Worm (Caenorhabditis elegans): ENCODE measurements around the gene str-69.

The str-69 gene

DNA sequence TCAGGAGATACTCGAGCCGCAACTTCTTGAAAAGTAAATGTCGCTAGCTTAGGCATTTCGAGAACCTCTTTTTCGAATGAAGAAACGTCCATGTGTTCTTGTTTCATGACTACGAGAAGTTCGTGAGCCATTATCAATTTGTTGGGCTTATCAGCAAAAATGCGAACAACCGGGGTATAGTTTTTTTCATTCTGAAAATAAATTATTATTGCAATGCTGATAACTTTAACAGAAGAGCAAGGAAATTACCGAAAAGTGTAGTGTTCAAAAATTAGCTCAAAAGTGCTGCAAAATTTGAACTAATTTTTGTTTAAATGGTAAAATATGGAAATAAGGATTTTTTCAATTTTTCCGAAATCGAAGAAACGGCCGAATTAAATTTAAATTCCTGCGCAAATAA lies 6.5 kb upstream of the str-69 start:
- TF ChIP-seq odd-2 (tag; optimal IDR thresholded peaks at IDR 0.05) (no peak), unc-86 (tag; optimal IDR thresholded peaks at IDR 0.05) (no peak), pag-3 (tag; optimal IDR thresholded peaks at IDR 0.05; ENCODE audit: borderline replicate concordance) (no peak), K02D7.2 (tag; optimal IDR thresholded peaks at IDR 0.05) (no peak), K09A11.1 (tag; optimal IDR thresholded peaks at IDR 0.05; ENCODE audit: insufficient read depth) (no peak), ceh-24 (tag; optimal IDR thresholded peaks at IDR 0.05) (no peak), ceh-9 (tag; optimal IDR thresholded peaks at IDR 0.05) (no peak), unc-55 (GFP tag; optimal IDR thresholded peaks at IDR 0.05) (no peak), unc-42 (tag; optimal IDR thresholded peaks at IDR 0.05) (no peak), pax-1 (tag; optimal IDR thresholded peaks at IDR 0.05) (no peak), hlh-6 (tag; optimal IDR thresholded peaks at IDR 0.05) (no peak), sox-2 (GFP tag; IDR thresholded peaks at IDR 0.05) (no peak), hlh-8 (tag; optimal IDR thresholded peaks at IDR 0.05) (no peak), ztf-16 (tag; optimal IDR thresholded peaks at IDR 0.05) (no peak), pqm-1 (tag; optimal IDR thresholded peaks at IDR 0.05) (no peak), rnt-1 (tag; optimal IDR thresholded peaks at IDR 0.05) (no peak), ceh-6 (GFP tag; optimal IDR thresholded peaks at IDR 0.05) (no peak), hlh-30 (tag; optimal IDR thresholded peaks at IDR 0.05; ENCODE audit: insufficient read depth) (no peak)

DNA sequence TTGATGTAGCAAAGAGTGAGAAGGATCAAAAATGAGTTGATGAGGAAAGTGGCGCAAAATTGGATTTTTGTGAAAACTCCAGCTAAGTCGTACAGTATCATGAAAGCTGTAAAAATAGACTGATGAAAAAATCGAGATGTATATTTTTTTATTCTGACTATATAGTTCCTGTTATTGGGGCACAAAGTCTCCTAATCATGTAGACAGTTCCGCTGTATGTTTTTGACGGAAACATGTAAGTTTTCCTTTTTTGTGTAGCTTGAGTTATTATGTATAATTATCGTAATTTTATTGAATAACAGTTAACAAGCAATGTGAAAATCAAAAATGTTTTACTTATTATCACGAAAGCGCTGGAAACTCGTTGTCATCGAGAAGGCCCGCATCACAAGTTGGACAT lies 1.7 kb upstream of the str-69 start, which contains the start of gene str-68:
Gene str-68 (minus strand): TSS at position 101 of the 400 bp plus-strand sequence.
- no peak for TF ChIP-seq syd-9 (tag; optimal IDR thresholded peaks at IDR 0.05)
- TF ChIP-seq gmeb-2 (tag; optimal IDR thresholded peaks at IDR 0.05): no peak
- TF ChIP-seq hlh-30 (tag; optimal IDR thresholded peaks at IDR 0.05; ENCODE audit: insufficient read depth): no peak
- TF ChIP-seq pha-4 (tag; optimal IDR thresholded peaks at IDR 0.05): no peak
- no peak for TF ChIP-seq elt-4 (tag; optimal IDR thresholded peaks at IDR 0.05)
- TF ChIP-seq ceh-31 (tag; optimal IDR thresholded peaks at IDR 0.05): no peak
- TF ChIP-seq sox-2 (GFP tag; IDR thresholded peaks at IDR 0.05): no peak
- no peak for TF ChIP-seq ceh-2 (tag; optimal IDR thresholded peaks at IDR 0.05)
- TF ChIP-seq fkh-6 (tag; optimal IDR thresholded peaks at IDR 0.05): no peak
- TF ChIP-seq ceh-24 (tag; optimal IDR thresholded peaks at IDR 0.05): no peak
- no peak for TF ChIP-seq zip-5 (tag; optimal IDR thresholded peaks at IDR 0.05)
- TF ChIP-seq ref-2 (tag; optimal IDR thresholded peaks at IDR 0.05): no peak
- no peak for TF ChIP-seq ceh-48 (tag; optimal IDR thresholded peaks at IDR 0.05)
- TF ChIP-seq eyg-1 (tag; optimal IDR thresholded peaks at IDR 0.05): no peak
- no peak for TF ChIP-seq pax-1 (tag; optimal IDR thresholded peaks at IDR 0.05)
- TF ChIP-seq lim-6 (tag; optimal IDR thresholded peaks at IDR 0.05): no peak
- TF ChIP-seq ceh-22 (tag; optimal IDR thresholded peaks at IDR 0.05): no peak

DNA sequence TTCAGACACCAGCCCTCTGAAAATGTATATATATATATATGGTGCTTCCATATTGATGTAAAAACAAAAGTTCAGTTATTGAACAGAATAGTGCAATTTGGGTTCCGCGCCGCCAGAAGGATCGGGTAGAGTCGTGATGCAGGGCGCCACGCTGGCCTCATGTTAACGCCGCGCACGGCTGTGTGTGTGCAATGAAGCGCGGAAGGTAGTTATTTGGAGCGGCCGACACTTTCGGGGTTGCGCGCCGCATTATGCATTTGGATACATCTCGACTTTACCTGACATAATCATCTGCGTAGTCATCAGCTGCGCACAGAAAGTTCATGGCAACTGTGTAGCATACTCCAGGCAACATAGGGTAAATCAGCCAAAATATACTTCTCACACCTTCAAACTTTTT lies 1.1 kb upstream of the str-69 start:
- TF ChIP-seq syd-9 (tag; optimal IDR thresholded peaks at IDR 0.05): no peak
- TF ChIP-seq ceh-9 (tag; optimal IDR thresholded peaks at IDR 0.05): no peak
- TF ChIP-seq ceh-24 (tag; optimal IDR thresholded peaks at IDR 0.05): no peak
- no peak for TF ChIP-seq gmeb-2 (tag; optimal IDR thresholded peaks at IDR 0.05)
- no peak for TF ChIP-seq sdc-2 (tag; optimal IDR thresholded peaks at IDR 0.05)
- TF ChIP-seq lin-11 (tag; optimal IDR thresholded peaks at IDR 0.05): no peak
- no peak for TF ChIP-seq C38D4.7 (GFP tag; optimal IDR thresholded peaks at IDR 0.05)
- TF ChIP-seq lim-6 (tag; optimal IDR thresholded peaks at IDR 0.05): no peak
- TF ChIP-seq K09A11.1 (tag; optimal IDR thresholded peaks at IDR 0.05; ENCODE audit: insufficient read depth): no peak
- TF ChIP-seq ceh-2 (tag; optimal IDR thresholded peaks at IDR 0.05): no peak

DNA sequence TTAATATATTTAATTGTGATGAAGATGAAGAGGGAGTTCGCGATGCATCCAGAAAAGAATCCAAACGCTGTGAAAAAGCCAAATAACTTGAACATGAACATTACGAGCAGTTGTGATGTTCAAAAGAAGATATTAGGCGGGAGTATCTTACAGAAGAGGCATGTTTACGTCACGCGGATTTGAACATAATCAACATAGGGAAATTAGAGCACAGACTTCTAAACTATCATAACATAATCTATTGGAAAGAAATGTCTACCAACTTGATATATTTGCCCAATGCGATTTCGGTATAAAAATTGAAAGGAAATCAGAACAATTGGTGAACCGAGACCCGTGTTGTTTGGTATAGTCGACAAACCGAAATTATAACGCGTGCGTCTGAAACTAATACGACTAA lies 1.6 kb downstream of the str-69 start, which contains the start of gene str-66:
Gene str-66 (minus strand): TSS at position 101 of the 400 bp plus-strand sequence.
- no peak for TF ChIP-seq ets-4 (tag; optimal IDR thresholded peaks at IDR 0.05)
- TF ChIP-seq pros-1 (tag; optimal IDR thresholded peaks at IDR 0.05): no peak
- TF ChIP-seq lim-6 (tag; optimal IDR thresholded peaks at IDR 0.05): no peak
- TF ChIP-seq ceh-19 (GFP tag; optimal IDR thresholded peaks at IDR 0.05): no peak
- no peak for TF ChIP-seq ama-1 (optimal IDR thresholded peaks at IDR 0.05)
- TF ChIP-seq mec-3 (tag; optimal IDR thresholded peaks at IDR 0.05; ENCODE audit: borderline replicate concordance): no peak
- TF ChIP-seq ceh-24 (tag; optimal IDR thresholded peaks at IDR 0.05): no peak
- no peak for TF ChIP-seq ttx-3 (tag; optimal IDR thresholded peaks at IDR 0.05)
- TF ChIP-seq ceh-34 (tag; optimal IDR thresholded peaks at IDR 0.05): no peak
- TF ChIP-seq pat-9 (tag; optimal IDR thresholded peaks at IDR 0.05): no peak
- no peak for TF ChIP-seq K02D7.2 (tag; optimal IDR thresholded peaks at IDR 0.05)
- no peak for TF ChIP-seq che-1 (tag; optimal IDR thresholded peaks at IDR 0.05)
- no peak for TF ChIP-seq ref-2 (tag; optimal IDR thresholded peaks at IDR 0.05)

Measured in whole organism, late embryonic.